Worm (Caenorhabditis elegans): ENCODE data around the gene T20G5.8.

Gene T20G5.8

DNA sequence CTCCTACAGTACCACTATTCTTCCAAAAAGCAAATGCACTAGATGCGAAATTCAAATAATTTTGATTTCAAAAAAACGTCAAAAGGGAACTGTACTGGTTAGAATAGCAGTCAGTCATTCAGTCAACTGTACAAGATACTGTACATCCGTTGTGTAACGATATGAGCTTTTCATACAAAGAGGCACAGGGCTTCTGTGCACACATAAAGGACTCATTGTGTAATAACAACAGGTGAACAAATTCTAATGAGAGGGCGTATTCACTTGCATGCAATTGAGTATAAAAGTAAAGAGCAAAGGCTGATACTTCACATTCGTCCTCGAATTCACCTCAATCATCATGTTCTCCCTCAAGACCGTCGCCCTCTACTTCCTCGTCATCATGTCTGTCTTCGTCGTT, 1.7 kb upstream of the T20G5.8 start, which contains the start of gene dod-6:
Gene dod-6 (plus strand): TSS at position 301 of the 400 bp plus-strand sequence.
- no peak for TF ChIP-seq cog-1 (tag; optimal IDR thresholded peaks at IDR 0.05)
- TF ChIP-seq flt-1 (GFP tag; IDR thresholded peaks at IDR 0.05) = no peak
- TF ChIP-seq ref-1 (GFP tag; conservative IDR thresholded peaks at IDR 0.05) = no peak

DNA sequence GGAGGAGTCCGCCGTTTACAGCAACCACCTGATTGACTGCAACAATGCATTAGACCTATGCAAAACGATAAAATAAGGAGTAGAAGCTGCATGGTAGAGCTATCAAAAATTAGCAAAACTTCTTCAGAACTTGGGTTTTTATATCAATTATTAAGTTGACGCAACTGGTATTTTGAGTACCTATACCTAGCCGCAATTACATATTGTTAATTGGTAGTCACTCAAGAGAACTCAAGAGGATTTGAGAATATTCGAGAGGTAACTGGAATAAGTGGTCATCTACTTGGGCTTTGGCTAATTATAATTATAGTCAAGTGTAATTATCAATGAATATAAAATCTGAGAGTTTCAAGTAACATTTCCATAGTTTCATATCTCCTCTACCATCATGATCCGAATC, 2.1 kb downstream of the T20G5.8 start, which contains the start of the genes T20G5.13 and T20G5.12:
Gene T20G5.13 (minus strand): TSS at position 101 of the 400 bp plus-strand sequence.
Gene T20G5.12 (plus strand): TSS at position 370 of the 400 bp plus-strand sequence.
- TF ChIP-seq med-1 (GFP tag; optimal IDR thresholded peaks at IDR 0.05; ENCODE audit: insufficient read depth) (no peak), cog-1 (tag; optimal IDR thresholded peaks at IDR 0.05) (no peak), klf-2 (GFP tag; conservative IDR thresholded peaks at IDR 0.05) (no peak), ztf-23 (GFP tag; IDR thresholded peaks at IDR 0.05) (no peak), flt-1 (GFP tag; IDR thresholded peaks at IDR 0.05) (no peak), tab-1 (GFP tag; IDR thresholded peaks at IDR 0.05) (no peak), T22C8.4 (GFP tag; IDR thresholded peaks at IDR 0.05) (no peak), ztf-29 (GFP tag; IDR thresholded peaks at IDR 0.05) (no peak), ref-1 (GFP tag; conservative IDR thresholded peaks at IDR 0.05) (no peak)

ce11 chrIII:10202391-10202790, 3.2 kb downstream of the T20G5.8 start:
- TF ChIP-seq tab-1 (GFP tag; IDR thresholded peaks at IDR 0.05) (no peak), T22C8.4 (GFP tag; IDR thresholded peaks at IDR 0.05) (no peak)

ce11 chrIII:10202894-10203871, 4.0 kb downstream of the T20G5.8 start, which contains the start of gene chc-1:
TSS of gene chc-1 (plus strand) at chrIII:10203821.
- no peak for TF ChIP-seq ztf-29 (GFP tag; IDR thresholded peaks at IDR 0.05)
- TF ChIP-seq klf-2 (GFP tag; conservative IDR thresholded peaks at IDR 0.05) = no peak
- no peak for TF ChIP-seq T22C8.4 (GFP tag; IDR thresholded peaks at IDR 0.05)
- no peak for TF ChIP-seq ztf-23 (GFP tag; IDR thresholded peaks at IDR 0.05)
- TF ChIP-seq ref-1 (GFP tag; conservative IDR thresholded peaks at IDR 0.05) = no peak
- TF ChIP-seq cog-1 (tag; optimal IDR thresholded peaks at IDR 0.05) = no peak

- TF ChIP-seq med-1 (GFP tag; optimal IDR thresholded peaks at IDR 0.05; ENCODE audit: insufficient read depth) (no peak), ztf-23 (GFP tag; IDR thresholded peaks at IDR 0.05) (no peak), ref-1 (GFP tag; conservative IDR thresholded peaks at IDR 0.05) (no peak), T22C8.4 (GFP tag; IDR thresholded peaks at IDR 0.05) (no peak), ztf-29 (GFP tag; IDR thresholded peaks at IDR 0.05) (no peak), cog-1 (tag; optimal IDR thresholded peaks at IDR 0.05) (no peak)
Observed at ce11 chrIII:10206352-10206751, 7.2 kb downstream of the T20G5.8 start.

- TF ChIP-seq ztf-23 (GFP tag; IDR thresholded peaks at IDR 0.05) (no peak), flt-1 (GFP tag; IDR thresholded peaks at IDR 0.05) (0 out of 2 replicates have a peak, but pooled peaks have one; percentile 28)
Observed at ce11 chrIII:10209703-10210102, 10.6 kb downstream of the T20G5.8 start, which contains the start of gene T20G5.9. TSS of gene T20G5.9 (plus strand) at chrIII:10209840.

DNA sequence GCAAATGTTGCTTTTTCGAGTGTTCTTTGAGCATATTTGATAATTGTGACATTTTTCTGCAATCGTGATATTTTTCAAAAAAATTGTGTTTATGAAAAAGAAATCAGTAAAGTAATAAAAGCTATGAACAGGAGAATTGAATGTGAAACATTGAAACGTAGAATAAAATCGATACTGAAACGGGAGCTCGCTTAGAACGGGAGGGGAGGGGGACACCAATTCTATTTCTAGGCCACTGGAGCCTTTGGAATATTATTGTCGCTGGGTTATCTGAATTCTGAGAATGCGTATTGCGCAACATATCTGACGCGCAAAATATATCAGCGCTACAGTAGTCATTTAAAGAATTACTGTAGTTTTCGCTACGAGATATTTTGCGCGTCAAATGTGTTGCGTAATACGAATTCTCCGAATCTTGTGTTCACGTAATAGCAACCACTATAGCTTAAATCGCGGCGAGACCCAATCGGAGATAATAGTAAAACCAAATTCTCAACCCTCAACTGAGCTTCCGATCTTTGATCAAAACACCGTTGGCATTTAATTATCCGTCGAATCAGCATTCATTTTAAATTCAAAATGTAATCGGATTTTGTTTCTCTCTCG, 12.8 kb downstream of the T20G5.8 start, which contains the start of the genes blos-1 and best-18:
Gene blos-1 (minus strand): TSS at position 58 of the 606 bp plus-strand sequence.
Gene best-18 (plus strand): TSS at position 508 of the 606 bp plus-strand sequence.
- TF ChIP-seq cog-1 (tag; optimal IDR thresholded peaks at IDR 0.05) (no peak), T22C8.4 (GFP tag; IDR thresholded peaks at IDR 0.05) (peak; percentile 51; the same call in 1 of the 2 replicates)

- TF ChIP-seq ref-1 (GFP tag; conservative IDR thresholded peaks at IDR 0.05) = no peak
Observed at ce11 chrIII:10214540-10214979, 15.4 kb downstream of the T20G5.8 start.

DNA sequence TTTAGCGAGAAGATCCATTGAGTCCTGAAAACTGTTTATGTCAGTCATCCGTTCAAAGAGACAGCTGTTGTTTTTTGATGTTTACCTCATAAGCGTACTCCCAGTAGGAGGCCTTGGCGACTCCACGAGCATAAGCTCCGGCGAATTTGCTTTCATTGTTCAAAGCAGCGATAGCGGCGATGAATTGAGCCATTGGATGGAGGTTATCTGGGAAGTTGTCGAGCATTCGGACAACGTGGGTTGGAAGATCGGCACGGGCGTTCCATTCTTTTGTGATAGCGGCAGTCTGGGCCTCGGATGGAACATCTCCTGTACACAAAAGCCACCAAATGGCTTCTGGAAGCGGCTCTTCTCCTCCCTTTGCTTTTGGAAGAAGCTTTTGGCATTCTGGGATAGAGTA, 16.7 kb downstream of the T20G5.8 start:
- TF ChIP-seq ref-1 (GFP tag; conservative IDR thresholded peaks at IDR 0.05) (no peak), med-1 (GFP tag; optimal IDR thresholded peaks at IDR 0.05; ENCODE audit: insufficient read depth) (no peak), tab-1 (GFP tag; IDR thresholded peaks at IDR 0.05) (no peak), klf-2 (GFP tag; conservative IDR thresholded peaks at IDR 0.05) (no peak), cog-1 (tag; optimal IDR thresholded peaks at IDR 0.05) (no peak), flt-1 (GFP tag; IDR thresholded peaks at IDR 0.05) (no peak), ztf-29 (GFP tag; IDR thresholded peaks at IDR 0.05) (no peak), T22C8.4 (GFP tag; IDR thresholded peaks at IDR 0.05) (no peak), ztf-23 (GFP tag; IDR thresholded peaks at IDR 0.05) (no peak)

- TF ChIP-seq T22C8.4 (GFP tag; IDR thresholded peaks at IDR 0.05) = no peak
- no peak for TF ChIP-seq tab-1 (GFP tag; IDR thresholded peaks at IDR 0.05)
- peak; percentile 19 for TF ChIP-seq cog-1 (tag; optimal IDR thresholded peaks at IDR 0.05)
Observed at ce11 chrIII:10216585-10217278, 17.6 kb downstream of the T20G5.8 start, which contains the start of gene cts-1. TSS of gene cts-1 (minus strand) at chrIII:10216635.
